Worm (Caenorhabditis elegans) whole organism, late embryonic: ENCODE data around the gene str-225.
"Not testable (repeated sequence)": the region's sequence is repeated elsewhere in the genome, so short reads cannot be mapped to it uniquely, and the experiment has no call there.

Source experiments
- C08G9.2 ChIP-seq: sonication (generic microtip); optimal IDR thresholded peaks from 2 replicates; lab custom pipeline; 2016; ENCODE audit warnings: mild to moderate bottlenecking, missing genetic modification characterization, moderate library complexity, missing compliant biosample characterization
- K02D7.2 ChIP-seq: sonication (generic microtip); optimal IDR thresholded peaks from 2 replicates; lab custom pipeline; 2017; ENCODE audit warnings: mild to moderate bottlenecking, missing genetic modification characterization, missing compliant biosample characterization
- K09A11.1 ChIP-seq: sonication (generic microtip); optimal IDR thresholded peaks from 2 replicates; lab custom pipeline; 2017; ENCODE audit warnings: antibody characterized with exemption, mild to moderate bottlenecking, missing genetic modification characterization, missing compliant biosample characterization; ENCODE audit not compliant: insufficient read depth
- T23F11.4 ChIP-seq: fragments of 200-800 bp; sonication (Bioruptor generic); optimal IDR thresholded peaks from 2 replicates; lab custom pipeline; 2018; ENCODE audit warnings: mild to moderate bottlenecking, missing genetic modification characterization, missing compliant biosample characterization
- ahr-1 ChIP-seq: sonication (generic microtip); optimal IDR thresholded peaks from 2 replicates; lab custom pipeline; 2016; ENCODE audit warnings: missing genetic modification characterization, missing compliant biosample characterization
- ama-1 ChIP-seq: fragments of 150-350 bp; optimal IDR thresholded peaks from 2 replicates; lab custom pipeline; 2014
- ceh-14 ChIP-seq: sonication (generic microtip); optimal IDR thresholded peaks from 2 replicates; lab custom pipeline; 2016; ENCODE audit warnings: missing genotype, missing genetic modification characterization, missing compliant biosample characterization
- ceh-18 ChIP-seq: sonication (generic microtip); optimal IDR thresholded peaks from 2 replicates; lab custom pipeline; 2016; ENCODE audit warnings: missing genetic modification characterization, missing compliant biosample characterization
- ceh-2 ChIP-seq: sonication (generic microtip); optimal IDR thresholded peaks from 2 replicates; lab custom pipeline; 2016; ENCODE audit warnings: missing genotype, missing genetic modification characterization, missing compliant biosample characterization
- ceh-31 ChIP-seq: sonication (generic microtip); optimal IDR thresholded peaks from 2 replicates; lab custom pipeline; 2016; ENCODE audit warnings: missing genetic modification characterization, missing compliant biosample characterization
- ceh-34 ChIP-seq: sonication (generic microtip); optimal IDR thresholded peaks from 2 replicates; lab custom pipeline; 2016; ENCODE audit warnings: mild to moderate bottlenecking, missing genetic modification characterization, missing compliant biosample characterization
- ceh-48 ChIP-seq: sonication (generic microtip); optimal IDR thresholded peaks from 2 replicates; lab custom pipeline; 2016; ENCODE audit warnings: missing genetic modification characterization, inconsistent platforms, missing compliant biosample characterization
- ceh-6 ChIP-seq: fragments of 200-800 bp; sonication (Bioruptor generic); optimal IDR thresholded peaks from 2 replicates; lab custom pipeline; 2018; ENCODE audit warnings: mild to moderate bottlenecking, missing genetic modification characterization, missing compliant biosample characterization
- che-1 ChIP-seq: sonication (generic microtip); optimal IDR thresholded peaks from 2 replicates; lab custom pipeline; 2016; ENCODE audit warnings: mild to moderate bottlenecking, missing genetic modification characterization, missing compliant biosample characterization
- dmd-4 ChIP-seq: sonication (generic microtip); optimal IDR thresholded peaks from 2 replicates; lab custom pipeline; 2016; ENCODE audit warnings: borderline replicate concordance, missing genetic modification characterization, missing compliant biosample characterization
- dve-1 ChIP-seq: sonication (generic microtip); optimal IDR thresholded peaks from 2 replicates; lab custom pipeline; 2017; ENCODE audit warnings: antibody characterized with exemption, mild to moderate bottlenecking, missing genetic modification characterization, missing compliant biosample characterization
- elt-2 ChIP-seq: sonication (generic microtip); optimal IDR thresholded peaks from 2 replicates; lab custom pipeline; 2016; ENCODE audit warnings: missing genetic modification reagents, missing genetic modification characterization, missing compliant biosample characterization
- fax-1 ChIP-seq: sonication (generic microtip); optimal IDR thresholded peaks from 2 replicates; lab custom pipeline; 2016; ENCODE audit warnings: missing genotype, missing genetic modification characterization, missing compliant biosample characterization
- gmeb-2 ChIP-seq: sonication (generic microtip); optimal IDR thresholded peaks from 2 replicates; lab custom pipeline; 2016; ENCODE audit warnings: missing genetic modification characterization, inconsistent platforms, missing compliant biosample characterization
- hlh-15 ChIP-seq: sonication (generic microtip); optimal IDR thresholded peaks from 2 replicates; lab custom pipeline; 2016; ENCODE audit warnings: missing genetic modification characterization, missing compliant biosample characterization
- hlh-30 ChIP-seq: sonication (generic microtip); optimal IDR thresholded peaks from 2 replicates; lab custom pipeline; 2017; ENCODE audit warnings: antibody characterized with exemption, missing genetic modification characterization, missing compliant biosample characterization; ENCODE audit not compliant: insufficient read depth
- hlh-8 ChIP-seq: sonication (generic microtip); optimal IDR thresholded peaks from 2 replicates; lab custom pipeline; 2016; ENCODE audit warnings: missing genotype, missing genetic modification characterization, missing compliant biosample characterization
- lim-6 ChIP-seq: sonication (generic microtip); optimal IDR thresholded peaks from 2 replicates; lab custom pipeline; 2016; ENCODE audit warnings: missing genetic modification characterization, missing compliant biosample characterization
- madf-2 ChIP-seq: sonication (generic microtip); optimal IDR thresholded peaks from 2 replicates; lab custom pipeline; 2017; ENCODE audit warnings: missing genetic modification characterization, missing compliant biosample characterization
- nhr-11 ChIP-seq: fragments of 150-350 bp; optimal IDR thresholded peaks from 2 replicates; lab custom pipeline; 2014; ENCODE audit warnings: missing biosample characterization, missing genetic modification characterization
- nhr-232 ChIP-seq: sonication (generic microtip); optimal IDR thresholded peaks from 2 replicates; lab custom pipeline; 2016; ENCODE audit warnings: missing genetic modification characterization, missing compliant biosample characterization
- npax-4 ChIP-seq: sonication (generic microtip); optimal IDR thresholded peaks from 2 replicates; lab custom pipeline; 2016; ENCODE audit warnings: missing genetic modification characterization, missing compliant biosample characterization
- pha-4 ChIP-seq: fragments of 150-350 bp; optimal IDR thresholded peaks from 2 replicates; lab custom pipeline; 2018; ENCODE audit warnings: missing biosample characterization, missing genetic modification reagents, missing genetic modification characterization
- pqm-1 ChIP-seq: sonication (generic microtip); optimal IDR thresholded peaks from 2 replicates; lab custom pipeline; 2016; ENCODE audit warnings: missing genetic modification characterization, missing compliant biosample characterization
- ref-2 ChIP-seq: sonication (generic microtip); optimal IDR thresholded peaks from 2 replicates; lab custom pipeline; 2016; ENCODE audit warnings: missing genetic modification characterization, missing compliant biosample characterization
- sox-2 ChIP-seq: fragments of 200-800 bp; sonication (Bioruptor generic); IDR thresholded peaks from 2 replicates; pipeline ENCODE4 v1.3.6; 2022; ENCODE audit warnings: missing genetic modification reagents, missing genetic modification characterization, missing compliant biosample characterization
- sox-4 ChIP-seq: sonication (generic microtip); optimal IDR thresholded peaks from 2 replicates; lab custom pipeline; 2017; ENCODE audit warnings: mild to moderate bottlenecking, missing genetic modification characterization, inconsistent platforms, missing compliant biosample characterization
- tbx-7 ChIP-seq: sonication (generic microtip); optimal IDR thresholded peaks from 2 replicates; lab custom pipeline; 2016; ENCODE audit warnings: missing genotype, missing genetic modification characterization, missing compliant biosample characterization
- unc-42 ChIP-seq: sonication (generic microtip); optimal IDR thresholded peaks from 2 replicates; lab custom pipeline; 2016; ENCODE audit warnings: missing genotype, missing genetic modification characterization, missing compliant biosample characterization
- zip-5 ChIP-seq: sonication (generic microtip); optimal IDR thresholded peaks from 2 replicates; lab custom pipeline; 2016; ENCODE audit warnings: missing genetic modification characterization, missing compliant biosample characterization
- ztf-16 ChIP-seq: sonication (generic microtip); optimal IDR thresholded peaks from 2 replicates; lab custom pipeline; 2017; ENCODE audit warnings: missing genetic modification characterization, missing compliant biosample characterization

Gene str-225

DNA sequence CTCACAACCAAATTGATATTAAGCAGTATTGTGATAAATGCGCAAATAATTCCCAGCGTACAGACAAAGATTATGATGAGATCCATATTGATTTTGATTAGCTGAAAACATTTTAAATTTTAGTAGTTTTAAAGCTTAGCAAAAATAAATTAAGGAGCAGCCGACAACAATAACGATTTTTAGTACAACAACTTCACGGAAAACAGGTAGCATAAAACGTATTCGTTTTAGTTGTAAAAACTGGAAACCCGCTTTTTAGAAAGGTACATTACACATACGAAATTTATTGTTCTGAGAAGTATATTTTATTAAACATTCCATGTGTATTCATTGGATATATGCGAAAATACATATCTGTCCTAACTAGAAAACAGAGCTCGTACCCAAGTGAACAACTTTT lies 17.2 kb upstream of the str-225 start, which contains the start of gene srbc-36:
srbc-36 (minus strand) TSS at position 101 of the 400 bp plus-strand sequence.
- TF ChIP-seq ceh-31 (tag; lab: Kevin White, UChicago) (no peak), ceh-48 (no peak)

DNA sequence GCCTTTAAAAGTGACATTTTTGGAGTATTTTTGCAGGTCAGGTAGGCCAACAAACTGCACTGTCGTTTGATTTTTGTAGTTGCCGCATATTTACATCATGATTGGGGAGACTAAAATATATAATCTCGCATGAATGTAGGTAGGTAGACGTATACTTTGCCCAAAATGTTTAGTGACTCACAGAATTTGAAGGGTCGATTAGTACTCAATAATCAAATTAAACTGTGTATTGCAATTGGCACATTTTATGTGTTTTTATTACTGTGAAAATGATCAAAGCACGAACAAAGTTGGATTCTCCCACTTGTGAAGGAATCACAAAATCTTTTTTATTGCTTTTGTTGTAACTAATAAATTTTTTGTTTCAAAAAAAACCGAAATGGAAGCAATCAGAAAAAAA lies 10.7 kb upstream of the str-225 start, which contains the start of gene C07G3.15:
C07G3.15 (minus strand) TSS at position 101 of the 400 bp plus-strand sequence.
- TF ChIP-seq nhr-11 (no peak), K02D7.2 (tag; lab: Kevin White, UChicago) (no peak), hlh-15 (tag; lab: Kevin White, UChicago) (no peak), ceh-6 (GFP tag; lab: Kevin White, UChicago) (no peak), hlh-8 (tag; lab: Kevin White, UChicago) (no peak), ceh-31 (tag; lab: Kevin White, UChicago) (no peak), ref-2 (tag; lab: Kevin White, UChicago) (no peak), zip-5 (tag; lab: Kevin White, UChicago) (no peak), dve-1 (no peak), npax-4 (no peak)

DNA sequence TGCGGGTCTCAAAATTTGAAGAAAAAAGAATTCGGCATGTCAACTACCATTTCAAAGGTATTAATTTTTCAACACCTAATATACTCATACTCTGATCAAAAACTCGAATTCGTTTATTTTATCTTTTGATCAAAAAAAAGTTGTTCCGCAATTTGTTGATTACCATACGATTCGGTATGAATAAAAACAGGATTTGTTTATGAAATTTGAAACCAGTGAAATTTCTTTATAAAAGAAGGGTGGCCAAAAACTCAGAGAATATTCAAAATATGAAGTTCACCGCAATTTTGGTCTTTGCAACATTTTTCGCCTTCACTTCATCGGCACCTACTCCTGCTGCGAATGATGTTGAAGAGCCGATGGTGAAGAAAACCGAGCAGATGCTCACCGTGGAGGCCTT lies 5.6 kb upstream of the str-225 start, which contains the start of the genes C07G3.8 and C07G3.10:
C07G3.8 (minus strand) TSS at position 101 of the 400 bp plus-strand sequence.
C07G3.10 (plus strand) TSS at position 270 of the 400 bp plus-strand sequence.
- TF ChIP-seq ref-2 (tag; lab: Kevin White, UChicago) (no peak), ceh-31 (tag; lab: Kevin White, UChicago) (no peak), fax-1 (tag; lab: Kevin White, UChicago) (no peak), sox-2 (GFP tag; lab: Robert Waterston, UW) (no peak), C08G9.2 (tag; lab: Kevin White, UChicago) (no peak), che-1 (no peak), dve-1 (no peak), ceh-48 (no peak), hlh-30 (tag; lab: Kevin White, UChicago) (no peak), dmd-4 (no peak), lim-6 (tag; lab: Kevin White, UChicago) (no peak)

DNA sequence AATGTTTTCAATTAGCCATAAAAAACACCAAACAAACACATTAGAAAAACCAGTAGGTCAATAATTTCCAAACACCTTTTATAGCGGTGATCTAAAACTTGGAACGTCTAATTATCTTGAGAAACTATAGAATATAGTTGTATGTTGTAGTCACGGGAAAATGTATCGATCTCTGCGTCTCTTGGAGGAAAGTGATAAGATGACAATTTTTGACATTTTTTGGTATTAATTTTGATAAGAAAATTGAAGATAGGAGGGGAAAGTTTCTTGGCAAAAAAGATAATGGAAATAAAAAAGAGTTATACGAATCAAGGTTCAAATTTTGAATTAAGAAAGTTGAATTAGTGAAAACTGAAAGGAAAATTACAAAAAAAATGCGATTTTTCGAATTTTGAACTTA lies 1.9 kb upstream of the str-225 start:
- TF ChIP-seq elt-2 (tag; lab: Kevin White, UChicago) (peak; percentile 91), sox-4 (tag; lab: Kevin White, UChicago) (no peak), ama-1 (lab: Kevin White, UChicago) (no peak)

DNA sequence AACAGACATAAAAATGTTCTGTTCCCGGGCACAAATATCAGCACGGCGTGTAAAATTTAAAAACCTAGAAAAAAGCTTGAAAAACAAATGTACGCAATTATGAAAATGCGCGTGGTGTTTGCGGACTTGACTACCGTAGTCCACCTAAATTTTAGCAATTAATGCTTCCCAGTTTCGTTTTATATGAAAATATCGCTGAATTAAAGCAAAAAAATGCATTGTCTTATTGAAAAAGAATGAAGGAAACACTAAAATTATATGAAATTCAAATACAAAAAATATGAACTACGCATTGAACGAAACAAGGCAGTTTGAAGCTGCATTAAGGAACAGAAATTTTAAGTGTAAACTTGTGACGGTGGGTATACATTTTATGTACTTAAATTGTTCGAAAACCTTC lies 1.4 kb upstream of the str-225 start, which contains the start of gene ugt-64:
ugt-64 (minus strand) TSS at position 101 of the 400 bp plus-strand sequence.
- TF ChIP-seq sox-4 (tag; lab: Kevin White, UChicago); ceh-6 (GFP tag; lab: Kevin White, UChicago); K09A11.1 (tag; lab: Kevin White, UChicago): not testable (repeated sequence)

DNA sequence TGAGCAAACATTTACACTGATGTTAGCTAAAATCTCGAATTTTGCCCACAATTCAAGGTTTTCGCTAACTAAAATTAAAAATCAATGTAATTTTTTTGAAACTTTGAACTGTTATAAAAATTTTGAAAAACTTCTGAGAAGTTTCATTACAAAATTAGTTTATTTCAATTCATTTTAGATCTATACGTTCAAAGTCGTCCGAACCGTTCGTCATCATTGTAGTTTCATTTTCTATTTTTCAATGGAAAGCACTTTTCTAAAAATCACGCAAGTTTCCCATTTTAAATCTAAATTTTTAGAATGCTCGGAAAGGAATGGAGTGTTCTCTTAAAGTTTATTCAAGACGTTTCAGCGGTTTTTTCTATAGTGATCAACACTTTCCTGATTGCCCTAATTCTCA lies 2.3 kb downstream of the str-225 start, which contains the start of gene str-228:
str-228 (plus strand) TSS at position 301 of the 400 bp plus-strand sequence.
- TF ChIP-seq ceh-31 (tag; lab: Kevin White, UChicago) (no peak), ceh-2 (no peak), K09A11.1 (tag; lab: Kevin White, UChicago) (no peak), unc-42 (tag; lab: Kevin White, UChicago) (no peak)

- no peak for TF ChIP-seq tbx-7 (tag; lab: Kevin White, UChicago)
- TF ChIP-seq ceh-31 (tag; lab: Kevin White, UChicago) = no peak
- no peak for TF ChIP-seq T23F11.4 (GFP tag; lab: Kevin White, UChicago)
- TF ChIP-seq ama-1 (lab: Kevin White, UChicago) = no peak
- TF ChIP-seq che-1 = no peak
- no peak for TF ChIP-seq ceh-2
- no peak for TF ChIP-seq lim-6 (tag; lab: Kevin White, UChicago)
- no peak for TF ChIP-seq ceh-18 (tag; lab: Kevin White, UChicago)
- no peak for TF ChIP-seq ceh-14 (tag; lab: Kevin White, UChicago)
- no peak for TF ChIP-seq nhr-232 (tag; lab: Kevin White, UChicago)
- no peak for TF ChIP-seq pqm-1 (tag; lab: Kevin White, UChicago)
- no peak for TF ChIP-seq pha-4 (tag; lab: Kevin White, UChicago)
- TF ChIP-seq madf-2 (tag; lab: Kevin White, UChicago) = no peak
- no peak for TF ChIP-seq ceh-34 (tag; lab: Kevin White, UChicago)
- no peak for TF ChIP-seq ahr-1 (tag; lab: Kevin White, UChicago)
- TF ChIP-seq gmeb-2 (tag; lab: Kevin White, UChicago) = no peak
- TF ChIP-seq ztf-16 (tag; lab: Kevin White, UChicago) = no peak
- TF ChIP-seq, all 69 proteins: peak for 0
Measured at ce11 chrV:3512381-3512780, 4.8 kb downstream of the str-225 start, which contains the start of gene str-226. str-226 (plus strand) TSS chrV:3512681.
